Worm (Caenorhabditis elegans): ENCODE data around the gene chil-13.

ce11 chrII:9481427-9481826 is 43.3 kb upstream of the chil-13 start:
- TF ChIP-seq him-1 (tag; optimal IDR thresholded peaks at IDR 0.05), result no peak
- no peak for TF ChIP-seq W03F9.2 (tag; optimal IDR thresholded peaks at IDR 0.05)

Data from whole organism, L4/young adult.